Fruit fly (Drosophila melanogaster) whole organism, adult: ENCODE data around the gene capu.

Source experiments
- CG12768 ChIP-seq: fragments of 200-800 bp; sonication (Bioruptor generic); optimal IDR thresholded peaks from 2 replicates; lab custom pipeline; 2017; ENCODE audit warnings: missing biosample characterization, missing genetic modification characterization, mild to moderate bottlenecking, moderate library complexity, missing genetic modification reagents
- Crg-1 ChIP-seq: fragments of 200-800 bp; sonication (Bioruptor generic); optimal IDR thresholded peaks from 2 replicates; lab custom pipeline; 2016; ENCODE audit warnings: missing biosample characterization, missing genetic modification characterization
- Hr96 ChIP-seq: fragments of 200-800 bp; sonication (Bioruptor generic); optimal IDR thresholded peaks from 2 replicates; lab custom pipeline; 2016; ENCODE audit warnings: missing biosample characterization, missing genetic modification characterization

- TF ChIP-seq Hr96 (GFP tag; lab: Kevin White, UChicago) (no peak), CG12768 (GFP tag; lab: Kevin White, UChicago) (no peak), Crg-1 (no peak)
These were observed 66.2 kb downstream of the capu start, which contains the start of gene slp2 for dm6 chr2L:3836440-3836890.
